Worm (Caenorhabditis elegans): ENCODE measurements around the gene C02E7.10.

- TF ChIP-seq lin-32 (GFP tag; optimal IDR thresholded peaks at IDR 0.05) (no peak), ceh-39 (tag; optimal IDR thresholded peaks at IDR 0.05) (no peak), mab-5 (tag; optimal IDR thresholded peaks at IDR 0.05) (no peak), nhr-28 (tag; optimal IDR thresholded peaks at IDR 0.05) (no peak), snpc-4 (tag; optimal IDR thresholded peaks at IDR 0.05) (no peak), sptf-1 (tag; optimal IDR thresholded peaks at IDR 0.05) (no peak), hlh-1 (tag; optimal IDR thresholded peaks at IDR 0.05) (no peak)
Measured at ce11 chrV:4944219-4944618, 11.4 kb upstream of the C02E7.10 start, which contains the start of gene str-211.
